Fruit fly (Drosophila melanogaster): ENCODE data around the gene tow.
A peak's percentile ranks its signal among the peaks of the same experiment; 100 is the strongest.

tow gene

DNA sequence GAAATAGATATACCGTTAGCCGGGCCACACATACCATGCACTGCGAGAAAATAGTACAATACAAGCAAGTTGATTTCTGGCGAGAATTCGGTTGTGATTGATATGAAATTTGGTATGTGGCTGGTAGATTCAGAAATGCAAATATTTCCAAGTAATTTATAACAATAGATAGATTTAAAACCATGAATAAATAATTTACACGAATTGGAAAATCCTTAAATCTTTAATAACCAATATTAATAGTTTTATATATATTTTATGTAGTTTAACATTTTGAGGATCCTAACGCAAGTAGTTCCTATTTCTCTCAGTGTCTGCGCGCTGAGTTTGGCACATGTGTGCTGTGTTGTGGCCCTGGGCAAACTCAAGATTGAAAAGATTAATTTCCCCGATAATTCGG is 39.2 kb downstream of the tow start (continued):
- peak; percentile 3 to 36 for TF ChIP-seq Pdp1 (GFP tag; optimal IDR thresholded peaks at IDR 0.05)
- peak; percentile 77 for TF ChIP-seq CG2712 (tag; optimal IDR thresholded peaks at IDR 0.05)
- TF ChIP-seq CG12659 (GFP tag; optimal IDR thresholded peaks at IDR 0.05), result peak; percentile 33
- TF ChIP-seq corto (GFP tag; optimal IDR thresholded peaks at IDR 0.05), result no peak
- no peak for TF ChIP-seq CG14441 (GFP tag; IDR thresholded peaks at IDR 0.05)
- no peak for TF ChIP-seq sima (GFP tag; optimal IDR thresholded peaks at IDR 0.05)
- TF ChIP-seq stc (GFP tag; IDR thresholded peaks at IDR 0.05), result peak; percentile 40; the same call in 1 of the 2 replicates
- no peak for TF ChIP-seq p53 (GFP tag; optimal IDR thresholded peaks at IDR 0.05)
- peak; percentile 72 for TF ChIP-seq CG12391 (tag; optimal IDR thresholded peaks at IDR 0.05)
- TF ChIP-seq CG7271 (tag; optimal IDR thresholded peaks at IDR 0.05), result no peak
- no peak for TF ChIP-seq disco-r (GFP tag; optimal IDR thresholded peaks at IDR 0.05)
- TF ChIP-seq vvl (GFP tag; IDR thresholded peaks at IDR 0.05), result peak; percentile 31; the same call in 1 of the 2 replicates
- TF ChIP-seq rib (GFP tag; IDR thresholded peaks at IDR 0.05), result no peak
- TF ChIP-seq bigmax (GFP tag; optimal IDR thresholded peaks at IDR 0.05), result no peak
- TF ChIP-seq CG15696 (tag; optimal IDR thresholded peaks at IDR 0.05), result peak; percentile 85
- no peak for TF ChIP-seq trem (tag; optimal IDR thresholded peaks at IDR 0.05)
- TF ChIP-seq ftz-f1 (GFP tag; optimal IDR thresholded peaks at IDR 0.05), result no peak
- TF ChIP-seq CG9609 (GFP tag; optimal IDR thresholded peaks at IDR 0.05), result no peak
- TF ChIP-seq CG10565 (GFP tag; optimal IDR thresholded peaks at IDR 0.05), result no peak
- no peak for TF ChIP-seq cg (GFP tag; optimal IDR thresholded peaks at IDR 0.05)
- no peak for TF ChIP-seq CG13123 (GFP tag; optimal IDR thresholded peaks at IDR 0.05)
- no peak for TF ChIP-seq H2.0 (GFP tag; IDR thresholded peaks at IDR 0.05)
- peak; percentile 43 for TF ChIP-seq Blimp-1 (GFP tag; optimal IDR thresholded peaks at IDR 0.05)
- no peak for TF ChIP-seq CG31224 (GFP tag; IDR thresholded peaks at IDR 0.05)
- TF ChIP-seq Antp (GFP tag; optimal IDR thresholded peaks at IDR 0.05), result peak; percentile 43
- no peak for TF ChIP-seq Trl (optimal IDR thresholded peaks at IDR 0.05)
- TF ChIP-seq Trl (GFP tag; optimal IDR thresholded peaks at IDR 0.05), result peak; percentile 52
- TF ChIP-seq inv (GFP tag; IDR thresholded peaks at IDR 0.05; ENCODE audit: partially characterized antibody), result no peak
- TF ChIP-seq MTF-1 (GFP tag; optimal IDR thresholded peaks at IDR 0.05; ENCODE audit: borderline replicate concordance), result no peak
- peak; percentile 49 for TF ChIP-seq CG10209 (GFP tag; optimal IDR thresholded peaks at IDR 0.05)
- no peak for TF ChIP-seq toy (GFP tag; IDR thresholded peaks at IDR 0.05)
- TF ChIP-seq nom (GFP tag; optimal IDR thresholded peaks at IDR 0.05), result no peak
- TF ChIP-seq CG2199 (GFP tag; IDR thresholded peaks at IDR 0.05), result no peak
- no peak for TF ChIP-seq Poxn (GFP tag; IDR thresholded peaks at IDR 0.05)
- TF ChIP-seq repo (GFP tag; optimal IDR thresholded peaks at IDR 0.05), result no peak
- TF ChIP-seq dan (GFP tag; IDR thresholded peaks at IDR 0.05), result peak; percentile 40
- TF ChIP-seq Sox102F (GFP tag; optimal IDR thresholded peaks at IDR 0.05), result peak; percentile 54
- TF ChIP-seq CG17328 (GFP tag; IDR thresholded peaks at IDR 0.05), result peak; percentile 34; the same call in 1 of the 2 replicates
- peak; percentile 45 for TF ChIP-seq CG2678 (tag; optimal IDR thresholded peaks at IDR 0.05)
- TF ChIP-seq fu2 (GFP tag; optimal IDR thresholded peaks at IDR 0.05), result no peak
- peak in 1 of 2 experiments; percentile 4 for TF ChIP-seq chif (GFP tag; optimal IDR thresholded peaks at IDR 0.05)
- TF ChIP-seq CG8765 (GFP tag; IDR thresholded peaks at IDR 0.05), result peak; percentile 62; the same call in 1 of the 2 replicates
- no peak for TF ChIP-seq da (GFP tag; optimal IDR thresholded peaks at IDR 0.05)
- TF ChIP-seq Spps (tag; optimal IDR thresholded peaks at IDR 0.05), result no peak
- no peak for TF ChIP-seq CG2120 (GFP tag; optimal IDR thresholded peaks at IDR 0.05)
- TF ChIP-seq lab (GFP tag; optimal IDR thresholded peaks at IDR 0.05), result peak; percentile 15
- no peak for TF ChIP-seq Dbx (GFP tag; IDR thresholded peaks at IDR 0.05)
- TF ChIP-seq CG3407 (GFP tag; optimal IDR thresholded peaks at IDR 0.05), result no peak
- TF ChIP-seq CG14860 (GFP tag; IDR thresholded peaks at IDR 0.05; ENCODE audit: partially characterized antibody), result no peak
- TF ChIP-seq CG6654 (GFP tag; optimal IDR thresholded peaks at IDR 0.05), result no peak
- TF ChIP-seq seq (GFP tag; IDR thresholded peaks at IDR 0.05), result no peak
